Fruit fly (Drosophila melanogaster): ENCODE measurements around the gene Ibf1.
A peak's percentile ranks its signal among the peaks of the same experiment; 100 is the strongest.

DNA sequence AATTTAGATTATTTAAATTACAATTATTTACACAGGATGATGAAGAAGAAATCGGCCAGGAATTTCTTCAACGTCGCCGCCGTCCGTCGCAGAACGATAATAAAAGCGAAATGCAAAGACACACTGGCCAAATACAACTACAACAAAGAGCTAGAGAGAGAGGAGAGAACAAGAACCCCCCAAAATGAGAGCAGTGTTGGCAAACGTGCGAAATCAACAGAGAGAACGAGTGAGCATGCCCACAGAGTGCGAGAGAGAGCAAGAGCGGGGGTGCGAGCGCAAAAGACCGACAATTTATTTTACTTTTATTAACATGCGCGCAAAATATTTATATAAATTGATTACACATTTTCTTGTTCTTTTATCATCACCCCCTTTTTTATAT is 21.9 kb upstream of the Ibf1 start:
- TF ChIP-seq CG2199 (GFP tag; IDR thresholded peaks at IDR 0.05) (no peak), trh (GFP tag; optimal IDR thresholded peaks at IDR 0.05) (no peak), CG1832 (GFP tag; optimal IDR thresholded peaks at IDR 0.05) (peak; percentile 32), CG17802 (tag; optimal IDR thresholded peaks at IDR 0.05) (no peak), gsb (GFP tag; IDR thresholded peaks at IDR 0.05) (no peak), hb (GFP tag; IDR thresholded peaks at IDR 0.05; ENCODE audit: partially characterized antibody) (no peak), slp2 (GFP tag; optimal IDR thresholded peaks at IDR 0.05) (no peak)
